Fruit fly (Drosophila melanogaster): ENCODE data around the gene CG1677.

CG1677 gene

DNA sequence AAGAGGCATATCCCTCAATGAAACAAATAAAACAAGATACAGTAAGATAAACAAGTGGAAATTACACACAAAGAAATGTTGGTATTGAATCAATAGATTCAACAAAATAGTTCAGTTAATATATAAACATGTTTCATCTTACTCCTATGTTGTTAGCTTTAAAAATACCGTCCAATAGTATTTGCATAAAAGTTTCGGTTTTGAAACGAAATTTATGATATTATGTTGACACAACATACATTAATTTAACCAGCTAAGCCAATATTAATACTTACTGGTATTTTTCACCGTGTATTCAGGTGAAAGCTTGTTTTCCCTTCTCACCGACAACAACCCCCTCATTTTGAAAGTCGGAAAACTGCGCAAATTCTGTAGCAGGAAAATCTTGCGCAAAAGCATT lies 67.1 kb downstream of the CG1677 start (continued):
- TF ChIP-seq CG6175 (GFP tag; IDR thresholded peaks at IDR 0.05) (no peak), nerfin-2 (GFP tag; IDR thresholded peaks at IDR 0.05; ENCODE audit: partially characterized antibody) (no peak), Dref (GFP tag; IDR thresholded peaks at IDR 0.05) (no peak), Kr (GFP tag; optimal IDR thresholded peaks at IDR 0.05) (no peak), CG33557 (GFP tag; optimal IDR thresholded peaks at IDR 0.05) (peak; percentile 39), onecut (GFP tag; IDR thresholded peaks at IDR 0.05) (peak; percentile 40; the same call in 1 of the 2 replicates), CG1529 (GFP tag; optimal IDR thresholded peaks at IDR 0.05) (peak; percentile 48), Taf1 (GFP tag; IDR thresholded peaks at IDR 0.05) (0 out of 2 replicates have a peak, but pooled peaks have one; percentile 13), oc (tag; optimal IDR thresholded peaks at IDR 0.05) (peak; percentile 76), salm (tag; optimal IDR thresholded peaks at IDR 0.05) (peak; percentile 57), Scr (GFP tag; IDR thresholded peaks at IDR 0.05; ENCODE audit: partially characterized antibody) (no peak), Nf-YB (GFP tag; optimal IDR thresholded peaks at IDR 0.05) (peak; percentile 46), CG30020 (tag; optimal IDR thresholded peaks at IDR 0.05) (peak; percentile 12), org-1 (GFP tag; optimal IDR thresholded peaks at IDR 0.05) (peak; percentile 65), YL-1 (GFP tag; optimal IDR thresholded peaks at IDR 0.05) (peak; percentile 13), dm (GFP tag; optimal IDR thresholded peaks at IDR 0.05) (peak; percentile 32), dpn (GFP tag; optimal IDR thresholded peaks at IDR 0.05) (peak; percentile 49 to 56), CG14965 (GFP tag; optimal IDR thresholded peaks at IDR 0.05; ENCODE audit: borderline replicate concordance) (peak; percentile 6), Six4 (GFP tag; optimal IDR thresholded peaks at IDR 0.05) (peak; percentile 28), CG17612 (GFP tag; IDR thresholded peaks at IDR 0.05) (no peak), Gug (GFP tag; IDR thresholded peaks at IDR 0.05) (no peak), ftz-f1 (GFP tag; optimal IDR thresholded peaks at IDR 0.05) (no peak), cato (GFP tag; optimal IDR thresholded peaks at IDR 0.05; ENCODE audit: borderline replicate concordance) (peak; percentile 23), CG42726 (GFP tag; IDR thresholded peaks at IDR 0.05; ENCODE audit: partially characterized antibody) (no peak), ranshi (GFP tag; IDR thresholded peaks at IDR 0.05) (peak; percentile 36; the same call in 1 of the 2 replicates), CG34376 (GFP tag; optimal IDR thresholded peaks at IDR 0.05) (peak; percentile 63), al (GFP tag; IDR thresholded peaks at IDR 0.05) (0 out of 2 replicates have a peak, but pooled peaks have one; percentile 11), Camta (GFP tag; optimal IDR thresholded peaks at IDR 0.05) (peak; percentile 57), CG17328 (GFP tag; IDR thresholded peaks at IDR 0.05) (peak; percentile 44; the same call in 1 of the 2 replicates), CG13123 (GFP tag; optimal IDR thresholded peaks at IDR 0.05) (no peak), wor (GFP tag; IDR thresholded peaks at IDR 0.05) (no peak; the same call in 1 of the 2 replicates), btn (GFP tag; optimal IDR thresholded peaks at IDR 0.05) (no peak), BEAF-32 (GFP tag; optimal IDR thresholded peaks at IDR 0.05) (no peak), danr (GFP tag; IDR thresholded peaks at IDR 0.05) (0 out of 2 replicates have a peak, but pooled peaks have one; percentile 10), hth (optimal IDR thresholded peaks at IDR 0.05) (no peak), CG2120 (GFP tag; optimal IDR thresholded peaks at IDR 0.05) (peak; percentile 74), sr (GFP tag; IDR thresholded peaks at IDR 0.05) (no peak), HLH54F (GFP tag; optimal IDR thresholded peaks at IDR 0.05) (peak; percentile 20), CG7271 (tag; optimal IDR thresholded peaks at IDR 0.05) (peak; percentile 36), slbo (GFP tag; IDR thresholded peaks at IDR 0.05) (peak; percentile 63), CG2202 (tag; optimal IDR thresholded peaks at IDR 0.05) (peak; percentile 10), CG8944 (GFP tag; optimal IDR thresholded peaks at IDR 0.05) (peak; percentile 26), CG6654 (GFP tag; optimal IDR thresholded peaks at IDR 0.05) (no peak), Nf-YC (tag; optimal IDR thresholded peaks at IDR 0.05) (peak; percentile 36), CG6765 (GFP tag; optimal IDR thresholded peaks at IDR 0.05) (peak; percentile 67), schlank (tag; optimal IDR thresholded peaks at IDR 0.05) (peak; percentile 33), Abd-B (GFP tag; optimal IDR thresholded peaks at IDR 0.05) (peak; percentile 56), CG14014 (GFP tag; IDR thresholded peaks at IDR 0.05) (no peak), CG9727 (GFP tag; optimal IDR thresholded peaks at IDR 0.05) (peak; percentile 51), bbx (GFP tag; IDR thresholded peaks at IDR 0.05; ENCODE audit: partially characterized antibody) (no peak), CG16815 (GFP tag; optimal IDR thresholded peaks at IDR 0.05) (no peak)

Data from whole organism, embryonic.